Fruit fly (Drosophila melanogaster): ENCODE measurements around the gene BckdhA.

DNA sequence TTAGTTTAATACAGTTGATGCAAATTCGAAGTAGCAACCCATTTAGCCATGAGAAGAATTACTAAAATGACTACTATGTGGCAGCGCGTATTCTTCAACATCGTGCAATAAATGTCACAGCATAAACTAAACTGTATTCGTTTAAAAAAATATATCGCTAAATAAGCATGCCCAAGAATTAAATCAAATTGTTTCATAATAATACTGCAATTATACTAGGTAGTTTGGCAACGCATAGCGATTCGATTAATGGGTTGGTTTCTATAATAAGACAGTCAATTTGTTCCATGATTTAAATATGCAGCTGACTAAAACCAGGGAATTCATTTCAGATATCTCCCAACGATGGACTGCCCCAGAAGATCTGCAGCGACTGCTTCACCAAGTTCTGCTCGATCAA lies 27.5 kb downstream of the BckdhA start, which contains the start of gene CG33654:
- TF ChIP-seq Sin3A (optimal IDR thresholded peaks at IDR 0.05) (no peak), h (optimal IDR thresholded peaks at IDR 0.05) (no peak), insv (optimal IDR thresholded peaks at IDR 0.05) (no peak), Myc (optimal IDR thresholded peaks at IDR 0.05) (no peak), psq (optimal IDR thresholded peaks at IDR 0.05) (no peak), ttk (optimal IDR thresholded peaks at IDR 0.05) (no peak)

Measured in Kc167 (cell line).